Worm (Caenorhabditis elegans) whole organism, young adult: ENCODE data around the gene C02F4.4.

Source experiments
- B0261.1 ChIP-seq: sonication (generic microtip); optimal IDR thresholded peaks from 2 replicates; lab custom pipeline; 2016; ENCODE audit warnings: mild to moderate bottlenecking, missing genetic modification characterization, moderate library complexity, missing compliant biosample characterization
- B0336.3 ChIP-seq: fragments of 200-800 bp; sonication (Bioruptor generic); IDR thresholded peaks from 2 replicates; pipeline ENCODE4 v1.3.6; 2022; ENCODE audit warnings: missing genetic modification characterization, missing compliant biosample characterization
- F49E8.2 ChIP-seq: sonication (generic microtip); optimal IDR thresholded peaks from 3 replicates; lab custom pipeline; 2017; ENCODE audit warnings: missing genetic modification characterization, mild to moderate bottlenecking, missing compliant biosample characterization, antibody characterized with exemption, moderate library complexity; ENCODE audit not compliant: insufficient read depth
- F57A8.1 ChIP-seq: fragments of 200-800 bp; sonication (Bioruptor generic); optimal IDR thresholded peaks from 2 replicates; lab custom pipeline; 2018; ENCODE audit warnings: mild to moderate bottlenecking, missing genetic modification characterization, moderate library complexity, missing compliant biosample characterization
- F57C9.4 ChIP-seq: sonication (generic microtip); optimal IDR thresholded peaks from 2 replicates; lab custom pipeline; 2017; ENCODE audit warnings: mild to moderate bottlenecking, missing genetic modification characterization, missing compliant biosample characterization
- K12H6.12 ChIP-seq: fragments of 200-800 bp; sonication (Bioruptor generic); optimal IDR thresholded peaks from 2 replicates; lab custom pipeline; 2018; ENCODE audit warnings: mild to moderate bottlenecking, missing genetic modification characterization, missing compliant biosample characterization
- atf-7 ChIP-seq: sonication (generic microtip); optimal IDR thresholded peaks from 2 replicates; lab custom pipeline; 2017; ENCODE audit warnings: mild to moderate bottlenecking, missing genetic modification characterization, missing compliant biosample characterization
- cebp-1 ChIP-seq, 2 experiments: fragments of 200-800 bp in 1 of 2; sonication (Bioruptor generic) in 1 of 2; sonication (generic microtip) in 1 of 2; IDR thresholded peaks in 1 of 2; optimal IDR thresholded peaks in 1 of 2; 2 replicates each; pipeline versions ENCODE4 v1.3.6 to Lab custom; 2017 to 2022; ENCODE audit warnings: missing compliant biosample characterization in 2 of 2, missing genetic modification characterization in 2 of 2, mild to moderate bottlenecking in 1 of 2, missing genetic modification reagents in 1 of 2, moderate library complexity in 1 of 2
- ceh-27 ChIP-seq: fragments of 200-800 bp; sonication (Bioruptor generic); optimal IDR thresholded peaks from 2 replicates; lab custom pipeline; 2018; ENCODE audit warnings: mild to moderate bottlenecking, missing genetic modification characterization, moderate library complexity, missing compliant biosample characterization
- ceh-40 ChIP-seq: fragments of 200-800 bp; sonication (Bioruptor generic); IDR thresholded peaks from 2 replicates; pipeline ENCODE4 v1.3.6; 2022; ENCODE audit warnings: missing genetic modification characterization, missing compliant biosample characterization
- ceh-91 ChIP-seq: fragments of 200-800 bp; sonication (Bioruptor generic); IDR thresholded peaks from 2 replicates; pipeline ENCODE4 v1.3.6; 2022; ENCODE audit warnings: missing genetic modification reagents, missing genetic modification characterization, missing compliant biosample characterization
- dox-1 ChIP-seq: fragments of 200-800 bp; sonication (Bioruptor generic); IDR thresholded peaks from 2 replicates; pipeline ENCODE4 v1.3.6; 2022; ENCODE audit warnings: missing genetic modification reagents, missing genetic modification characterization, missing compliant biosample characterization
- dpff-1 ChIP-seq: sonication (generic microtip); optimal IDR thresholded peaks from 2 replicates; lab custom pipeline; 2017; ENCODE audit warnings: mild to moderate bottlenecking, missing genetic modification characterization, missing compliant biosample characterization
- egl-44 ChIP-seq: fragments of 200-800 bp; sonication (Bioruptor generic); IDR thresholded peaks from 2 replicates; pipeline ENCODE4 v1.3.6; 2022; ENCODE audit warnings: missing genetic modification reagents, missing genetic modification characterization, missing compliant biosample characterization
- ets-4 ChIP-seq: fragments of 200-800 bp; sonication (Bioruptor generic); optimal IDR thresholded peaks from 2 replicates; lab custom pipeline; 2018; ENCODE audit warnings: mild to moderate bottlenecking, missing genetic modification characterization, missing compliant biosample characterization
- hmg-1.2 ChIP-seq: fragments of 200-800 bp; sonication (Bioruptor generic); IDR thresholded peaks from 2 replicates; pipeline ENCODE4 v1.3.6; 2022; ENCODE audit warnings: missing genetic modification reagents, missing genetic modification characterization, missing compliant biosample characterization
- hsf-1 ChIP-seq: fragments of 200-800 bp; sonication (Bioruptor generic); IDR thresholded peaks from 2 replicates; pipeline ENCODE4 v1.3.6; 2022; ENCODE audit warnings: missing genetic modification reagents, missing genetic modification characterization, missing compliant biosample characterization
- lin-54 ChIP-seq: fragments of 200-800 bp; sonication (Bioruptor generic); optimal IDR thresholded peaks from 2 replicates; lab custom pipeline; 2018; ENCODE audit warnings: mild to moderate bottlenecking, missing genetic modification characterization, missing compliant biosample characterization
- madf-10 ChIP-seq: sonication (generic microtip); optimal IDR thresholded peaks from 2 replicates; lab custom pipeline; 2016; ENCODE audit warnings: mild to moderate bottlenecking, missing genetic modification characterization, missing compliant biosample characterization
- madf-6 ChIP-seq: fragments of 200-800 bp; sonication (Bioruptor generic); IDR thresholded peaks from 2 replicates; pipeline ENCODE4 v1.3.6; 2022; ENCODE audit warnings: missing genetic modification reagents, missing genetic modification characterization, missing compliant biosample characterization
- mcd-1 ChIP-seq: fragments of 200-800 bp; sonication (Bioruptor generic); IDR thresholded peaks from 2 replicates; pipeline ENCODE4 v1.3.6; 2022; ENCODE audit warnings: missing genetic modification reagents, missing genetic modification characterization, missing compliant biosample characterization
- nhr-120 ChIP-seq: fragments of 200-800 bp; sonication (Bioruptor generic); IDR thresholded peaks from 2 replicates; pipeline ENCODE4 v1.3.6; 2022; ENCODE audit warnings: missing genetic modification characterization, missing compliant biosample characterization
- nhr-80 ChIP-seq: sonication (generic microtip); optimal IDR thresholded peaks from 2 replicates; lab custom pipeline; 2016; ENCODE audit warnings: missing genetic modification characterization, missing compliant biosample characterization
- rcor-1 ChIP-seq: fragments of 200-800 bp; sonication (Bioruptor generic); IDR thresholded peaks from 2 replicates; pipeline ENCODE4 v1.3.6; 2022; ENCODE audit warnings: missing genetic modification reagents, missing genetic modification characterization, missing compliant biosample characterization
- sdz-38 ChIP-seq: sonication (generic microtip); optimal IDR thresholded peaks from 2 replicates; lab custom pipeline; 2016; ENCODE audit warnings: missing genotype, missing genetic modification characterization, missing compliant biosample characterization
- snpc-1.1 ChIP-seq: sonication (generic microtip); optimal IDR thresholded peaks from 2 replicates; lab custom pipeline; 2017; ENCODE audit warnings: missing genetic modification characterization, mild to moderate bottlenecking, missing compliant biosample characterization, antibody characterized with exemption, moderate library complexity, missing genotype, missing genetic modification reagents; ENCODE audit not compliant: insufficient read depth
- snpc-3.4 ChIP-seq: sonication (generic microtip); optimal IDR thresholded peaks from 2 replicates; lab custom pipeline; 2017; ENCODE audit warnings: missing genetic modification characterization, mild to moderate bottlenecking, missing compliant biosample characterization, antibody characterized with exemption, moderate library complexity, missing genotype, missing genetic modification reagents
- snpc-4 ChIP-seq, 5 experiments: fragments of 150-350 bp in 1 of 5; sonication (generic microtip) in 4 of 5; optimal IDR thresholded peaks; 2 replicates each; lab custom pipeline; 2014 to 2018; ENCODE audit warnings: missing genetic modification characterization in 5 of 5, missing biosample characterization in 3 of 5, antibody characterized with exemption in 2 of 5, mild to moderate bottlenecking in 2 of 5, missing compliant biosample characterization in 2 of 5, missing genotype in 2 of 5, moderate library complexity in 2 of 5, missing genetic modification reagents in 1 of 5
- somi-1 ChIP-seq: fragments of 200-800 bp; sonication (Bioruptor generic); optimal IDR thresholded peaks from 2 replicates; lab custom pipeline; 2018; ENCODE audit warnings: mild to moderate bottlenecking, missing genetic modification characterization, missing compliant biosample characterization

The C02F4.4 gene

ce11 chrIV:10481695-10482094 is 33.3 kb downstream of the C02F4.4 start, which contains the start of gene egl-21 (continued):
- no peak for TF ChIP-seq cebp-1 (GFP tag; IDR thresholded peaks at IDR 0.05; lab: Robert Waterston, UW)
- TF ChIP-seq cebp-1 (tag; optimal IDR thresholded peaks at IDR 0.05; lab: Kevin White, UChicago) = peak; percentile 47
- TF ChIP-seq hmg-1.2 = peak; percentile 24; the same call in 1 of the 2 replicates
- peak; percentile 2 for TF ChIP-seq atf-7
- TF ChIP-seq ets-4 = no peak
- TF ChIP-seq ceh-27 = peak; percentile 42
- no peak for TF ChIP-seq madf-10 (tag; lab: Kevin White, UChicago)
- TF ChIP-seq ceh-40 (GFP tag; lab: Robert Waterston, UW) = no peak
- TF ChIP-seq sdz-38 = no peak
- TF ChIP-seq dpff-1 = no peak
- TF ChIP-seq snpc-3.4 (tag; lab: Kevin White, UChicago) = no peak
- no peak for TF ChIP-seq F57A8.1 (GFP tag; lab: Kevin White, UChicago)

DNA sequence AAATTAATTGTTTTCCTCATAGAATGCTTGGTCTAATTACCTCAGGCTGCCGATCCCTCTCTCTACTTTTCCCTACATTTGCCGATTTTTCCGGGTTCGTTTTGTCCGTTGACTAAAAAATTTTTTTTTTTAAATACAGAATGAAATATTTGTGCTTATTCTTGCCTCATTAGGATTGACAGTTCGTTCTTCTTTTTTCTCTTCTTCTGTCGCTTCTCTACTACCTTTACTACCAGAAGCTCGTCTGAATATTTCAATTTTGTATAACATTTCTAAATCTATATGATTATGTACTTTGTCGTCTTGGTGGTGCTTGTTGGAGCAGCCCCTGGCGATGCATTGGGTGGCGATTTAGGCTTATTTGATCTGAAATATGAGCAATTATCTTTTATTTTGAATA is 39.8 kb downstream of the C02F4.4 start:
- TF ChIP-seq B0261.1 (tag; lab: Kevin White, UChicago) = no peak
- no peak for TF ChIP-seq nhr-120
- no peak for TF ChIP-seq cebp-1 (GFP tag; IDR thresholded peaks at IDR 0.05; lab: Robert Waterston, UW)
- no peak for TF ChIP-seq cebp-1 (tag; optimal IDR thresholded peaks at IDR 0.05; lab: Kevin White, UChicago)

DNA sequence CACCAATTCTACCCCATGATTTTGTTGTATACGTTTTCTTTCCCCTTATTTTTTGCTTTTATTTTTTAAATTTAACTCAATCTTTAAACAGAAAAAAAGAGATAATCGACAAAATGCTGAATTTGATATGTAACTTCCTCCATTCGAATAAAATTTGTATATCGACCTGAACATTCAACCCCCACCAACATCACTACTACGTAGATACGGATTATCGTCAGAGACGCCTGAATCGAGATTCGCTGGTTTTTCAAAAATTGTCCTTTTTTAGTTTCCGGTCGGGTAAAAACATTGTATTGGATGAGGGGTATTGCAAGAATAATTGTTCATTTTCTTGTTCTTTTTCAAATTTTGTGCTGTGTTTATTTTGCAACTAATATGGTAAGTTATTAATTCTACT is 42.5 kb downstream of the C02F4.4 start, which contains the start of gene bgnt-1.1:
bgnt-1.1 (plus strand) TSS at position 301 of the 400 bp plus-strand sequence.
- no peak for TF ChIP-seq F57C9.4
- no peak for TF ChIP-seq K12H6.12 (tag; lab: Kevin White, UChicago)
- TF ChIP-seq cebp-1 (GFP tag; IDR thresholded peaks at IDR 0.05; lab: Robert Waterston, UW) = no peak
- TF ChIP-seq cebp-1 (tag; optimal IDR thresholded peaks at IDR 0.05; lab: Kevin White, UChicago) = no peak
- no peak for TF ChIP-seq madf-6 (GFP tag; lab: Robert Waterston, UW)
- TF ChIP-seq mcd-1 (GFP tag; lab: Robert Waterston, UW) = no peak

DNA sequence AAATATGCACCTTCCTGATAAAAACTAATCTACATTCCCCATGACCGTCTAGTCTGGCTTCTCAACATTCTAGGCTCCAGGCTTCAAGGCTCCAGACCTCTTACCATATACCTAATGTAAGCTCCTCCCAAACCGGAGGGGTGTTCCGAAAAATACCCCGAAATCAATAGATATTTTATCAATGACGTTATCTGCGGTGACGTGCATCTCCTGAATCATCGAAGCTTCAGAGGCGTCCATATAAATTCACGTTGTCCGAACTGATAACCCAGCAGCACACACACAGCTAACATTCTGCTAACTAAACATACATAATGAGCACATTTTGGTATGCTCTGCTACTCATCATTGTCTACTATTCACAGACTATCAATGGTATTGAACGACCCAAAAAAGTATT is 45.5 kb downstream of the C02F4.4 start, which contains the start of gene ugt-44:
ugt-44 (plus strand) TSS at position 248 of the 400 bp plus-strand sequence.
- TF ChIP-seq rcor-1 (GFP tag; lab: Robert Waterston, UW) (no peak), lin-54 (GFP tag; lab: Kevin White, UChicago) (no peak), ets-4 (peak; percentile 71), ceh-91 (GFP tag; lab: Robert Waterston, UW) (no peak), dox-1 (GFP tag; lab: Robert Waterston, UW) (peak; percentile 40; the same call in 1 of the 2 replicates), atf-7 (peak; percentile 81), egl-44 (no peak), B0336.3 (GFP tag; lab: Robert Waterston, UW) (0 out of 2 replicates have a peak, but pooled peaks have one; percentile 23), hsf-1 (GFP tag; lab: Robert Waterston, UW) (no peak), snpc-1.1 (tag; lab: Kevin White, UChicago) (no peak), nhr-80 (tag; lab: Kevin White, UChicago) (peak; percentile 66), somi-1 (GFP tag; lab: Kevin White, UChicago) (no peak)
- TF ChIP-seq, all 124 proteins: peak for 5

ce11 chrIV:10468662-10469061 is 46.4 kb downstream of the C02F4.4 start:
- TF ChIP-seq snpc-4 (GFP tag; optimal IDR thresholded peaks at IDR 0.05; lab: Kevin White, UChicago) (no peak), snpc-4 (tag; optimal IDR thresholded peaks at IDR 0.05; lab: Kevin White, UChicago) (no peak), nhr-80 (tag; lab: Kevin White, UChicago) (peak; percentile 59)

- TF ChIP-seq F49E8.2 (tag; lab: Kevin White, UChicago) (no peak), atf-7 (peak; percentile 5), cebp-1 (GFP tag; IDR thresholded peaks at IDR 0.05; lab: Robert Waterston, UW) (0 out of 2 replicates have a peak, but pooled peaks have one; percentile 29), cebp-1 (tag; optimal IDR thresholded peaks at IDR 0.05; lab: Kevin White, UChicago) (peak; percentile 44), nhr-80 (tag; lab: Kevin White, UChicago) (peak; percentile 89)
These were observed 47.7 kb downstream of the C02F4.4 start for ce11 chrIV:10467347-10467746.
